Fruit fly (Drosophila melanogaster): ENCODE measurements around the gene Diedel.
A peak's percentile ranks its signal among the peaks of the same experiment; 100 is the strongest.

Gene Diedel

DNA sequence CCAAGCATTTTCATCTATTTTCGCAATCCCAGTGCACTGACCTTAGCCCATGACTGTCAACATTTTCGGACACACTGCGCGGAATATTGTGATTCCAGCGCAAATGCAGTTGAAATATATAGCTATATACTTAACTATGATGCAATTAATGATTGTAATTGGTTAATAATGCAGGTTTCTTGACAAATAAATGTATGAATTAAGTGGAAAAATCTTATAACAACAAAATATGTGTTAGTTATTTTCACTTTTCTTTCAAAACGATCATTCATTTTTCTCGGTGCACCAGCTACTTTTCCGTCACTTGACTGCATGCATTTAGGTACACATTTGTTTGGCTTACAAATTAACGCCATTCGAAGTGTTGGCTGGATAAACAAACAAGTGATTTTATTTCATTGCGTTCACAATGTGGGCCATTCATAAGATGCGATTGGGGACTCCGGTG lies 34.9 kb upstream of the Diedel start (continued):
- no peak for TF ChIP-seq CG34224 (GFP tag; IDR thresholded peaks at IDR 0.05; ENCODE audit: partially characterized antibody)
- peak; percentile 13 for TF ChIP-seq CG3838 (GFP tag; optimal IDR thresholded peaks at IDR 0.05)
- TF ChIP-seq Side (GFP tag; optimal IDR thresholded peaks at IDR 0.05), result peak; percentile 17
- TF ChIP-seq jigr1 (GFP tag; IDR thresholded peaks at IDR 0.05), result no peak
- TF ChIP-seq ato (GFP tag; IDR thresholded peaks at IDR 0.05; ENCODE audit: partially characterized antibody), result no peak
- TF ChIP-seq CG31388 (GFP tag; optimal IDR thresholded peaks at IDR 0.05), result no peak
- no peak for TF ChIP-seq scrt (GFP tag; optimal IDR thresholded peaks at IDR 0.05)
- TF ChIP-seq fu2 (GFP tag; optimal IDR thresholded peaks at IDR 0.05), result no peak
- no peak for TF ChIP-seq Dfd (GFP tag; optimal IDR thresholded peaks at IDR 0.05)
- TF ChIP-seq D (optimal IDR thresholded peaks at IDR 0.05), result no peak
- TF ChIP-seq D (GFP tag; optimal IDR thresholded peaks at IDR 0.05), result peak; percentile 52
- no peak for TF ChIP-seq CG10959 (GFP tag; IDR thresholded peaks at IDR 0.05)
- TF ChIP-seq CG5245 (GFP tag; optimal IDR thresholded peaks at IDR 0.05), result no peak
- TF ChIP-seq Asciz (GFP tag; optimal IDR thresholded peaks at IDR 0.05), result peak; percentile 54
- peak; percentile 17; the same call in 1 of the 2 replicates for TF ChIP-seq Nf-YA (GFP tag; IDR thresholded peaks at IDR 0.05)
- no peak for TF ChIP-seq hb (GFP tag; IDR thresholded peaks at IDR 0.05; ENCODE audit: partially characterized antibody)
- peak; percentile 29 to 62 for TF ChIP-seq Pdp1 (GFP tag; optimal IDR thresholded peaks at IDR 0.05)
- peak; percentile 72 for TF ChIP-seq CG10979 (tag; optimal IDR thresholded peaks at IDR 0.05)
- no peak for TF ChIP-seq sens-2 (GFP tag; IDR thresholded peaks at IDR 0.05)
- peak; percentile 66 for TF ChIP-seq Ssrp (tag; optimal IDR thresholded peaks at IDR 0.05)
- TF ChIP-seq Mrtf (GFP tag; IDR thresholded peaks at IDR 0.05), result no peak
- TF ChIP-seq CG11093 (GFP tag; IDR thresholded peaks at IDR 0.05), result 0 out of 3 replicates have a peak, but pooled peaks have one; percentile 21
- 0 out of 2 replicates have a peak, but pooled peaks have one; percentile 39 for TF ChIP-seq H2.0 (GFP tag; IDR thresholded peaks at IDR 0.05)
- no peak for TF ChIP-seq chm (GFP tag; IDR thresholded peaks at IDR 0.05)
- no peak for TF ChIP-seq CG3065 (GFP tag; optimal IDR thresholded peaks at IDR 0.05)
- TF ChIP-seq eve (GFP tag; optimal IDR thresholded peaks at IDR 0.05), result peak in 1 of 2 experiments; percentile 87
- no peak for TF ChIP-seq usp (GFP tag; optimal IDR thresholded peaks at IDR 0.05)
- TF ChIP-seq CG8924 (tag; optimal IDR thresholded peaks at IDR 0.05), result peak; percentile 45
- TF ChIP-seq lov (optimal IDR thresholded peaks at IDR 0.05), result no peak
- TF ChIP-seq lov (GFP tag; IDR thresholded peaks at IDR 0.05), result no peak
- TF ChIP-seq dmrt99B (tag; optimal IDR thresholded peaks at IDR 0.05), result peak; percentile 64
- TF ChIP-seq Xbp1 (GFP tag; optimal IDR thresholded peaks at IDR 0.05), result peak; percentile 64
- peak; percentile 53 for TF ChIP-seq D19A (tag; optimal IDR thresholded peaks at IDR 0.05)
- no peak for TF ChIP-seq Doc2 (GFP tag; IDR thresholded peaks at IDR 0.05)
- peak; percentile 77 for TF ChIP-seq phol (tag; optimal IDR thresholded peaks at IDR 0.05)
- TF ChIP-seq Vsx1 (GFP tag; optimal IDR thresholded peaks at IDR 0.05), result peak; percentile 45
- no peak for TF ChIP-seq CG10274 (GFP tag; optimal IDR thresholded peaks at IDR 0.05)
- TF ChIP-seq sqz (GFP tag; optimal IDR thresholded peaks at IDR 0.05), result peak; percentile 29
- TF ChIP-seq az2 (GFP tag; optimal IDR thresholded peaks at IDR 0.05), result peak; percentile 58
- no peak for TF ChIP-seq croc (GFP tag; conservative IDR thresholded peaks at IDR 0.05)
- peak; percentile 28; the same call in 1 of the 3 replicates for TF ChIP-seq ci (GFP tag; IDR thresholded peaks at IDR 0.05)
- TF ChIP-seq pfk (GFP tag; optimal IDR thresholded peaks at IDR 0.05), result no peak
